Fruit fly (Drosophila melanogaster) whole organism, embryonic: ENCODE measurements around the gene tbrd-1.

ENCODE experiments used
- Atf3 ChIP-seq: fragments of 200-800 bp; sonication (Bioruptor generic); optimal IDR thresholded peaks from 3 replicates; lab custom pipeline; 2016; ENCODE audit warnings: missing biosample characterization, missing genetic modification characterization
- Awh ChIP-seq: fragments of 200-800 bp; sonication (Bioruptor generic); IDR thresholded peaks from 2 replicates; pipeline ENCODE4, ENCODE4 v1.3.6; 2022; ENCODE audit warnings: missing biosample characterization, missing genetic modification characterization
- Blimp-1 ChIP-seq: fragments of 200-800 bp; sonication (Bioruptor generic); optimal IDR thresholded peaks from 3 replicates; lab custom pipeline; 2018; ENCODE audit warnings: missing biosample characterization, missing genetic modification characterization, mild to moderate bottlenecking, moderate library complexity, missing genetic modification reagents
- CG10267 ChIP-seq: fragments of 200-800 bp; sonication (Bioruptor generic); optimal IDR thresholded peaks from 2 replicates; lab custom pipeline; 2018; ENCODE audit warnings: missing biosample characterization, mild to moderate bottlenecking, missing genetic modification characterization, moderate library complexity
- CG12769 ChIP-seq: fragments of 200-800 bp; sonication (Bioruptor generic); optimal IDR thresholded peaks from 2 replicates; lab custom pipeline; 2019; ENCODE audit warnings: missing biosample characterization, mild to moderate bottlenecking, missing genetic modification characterization, moderate library complexity
- CG13123 ChIP-seq: fragments of 200-800 bp; sonication (Bioruptor generic); optimal IDR thresholded peaks from 2 replicates; lab custom pipeline; 2016; ENCODE audit warnings: missing biosample characterization, missing genetic modification characterization
- CG13296 ChIP-seq: fragments of 200-800 bp; sonication (Bioruptor generic); optimal IDR thresholded peaks from 3 replicates; lab custom pipeline; 2018; ENCODE audit warnings: missing biosample characterization, mild to moderate bottlenecking, missing genetic modification characterization
- CG13424 ChIP-seq: fragments of 200-800 bp; sonication (Bioruptor generic); optimal IDR thresholded peaks from 2 replicates; lab custom pipeline; 2019; ENCODE audit warnings: missing biosample characterization, mild to moderate bottlenecking, missing genetic modification characterization, moderate library complexity
- CG15514 ChIP-seq: fragments of 200-800 bp; sonication (Bioruptor generic); optimal IDR thresholded peaks from 3 replicates; lab custom pipeline; 2017; ENCODE audit warnings: missing biosample characterization, missing genetic modification characterization, mild to moderate bottlenecking, moderate library complexity, missing genetic modification reagents
- CG17328 ChIP-seq: fragments of 200-800 bp; sonication (Bioruptor generic); IDR thresholded peaks from 2 replicates; pipeline ENCODE4 v1.3.6; 2022; ENCODE audit warnings: missing biosample characterization, missing genetic modification characterization
- CG1832 ChIP-seq: fragments of 200-800 bp; sonication (Bioruptor generic); optimal IDR thresholded peaks from 2 replicates; lab custom pipeline; 2017; ENCODE audit warnings: missing biosample characterization, mild to moderate bottlenecking, missing genetic modification characterization, inconsistent platforms
- CG2875 ChIP-seq: fragments of 200-800 bp; sonication (Bioruptor generic); optimal IDR thresholded peaks from 2 replicates; lab custom pipeline; 2017; ENCODE audit warnings: missing biosample characterization, mild to moderate bottlenecking, missing genetic modification characterization, missing genetic modification reagents
- CG30431 ChIP-seq: fragments of 200-800 bp; sonication (Bioruptor generic); optimal IDR thresholded peaks from 2 replicates; lab custom pipeline; 2017; ENCODE audit warnings: missing biosample characterization, missing genetic modification characterization
- CG31388 ChIP-seq: fragments of 200-800 bp; sonication (Bioruptor generic); optimal IDR thresholded peaks from 2 replicates; lab custom pipeline; 2016; ENCODE audit warnings: missing biosample characterization, missing genetic modification characterization
- CG4730 ChIP-seq: fragments of 200-800 bp; sonication (Bioruptor generic); IDR thresholded peaks from 2 replicates; pipeline ENCODE4 v1.3.6; 2022; ENCODE audit warnings: missing biosample characterization, missing genetic modification characterization
- CG6654 ChIP-seq: fragments of 200-800 bp; sonication (Bioruptor generic); optimal IDR thresholded peaks from 2 replicates; lab custom pipeline; 2017; ENCODE audit warnings: missing biosample characterization, mild to moderate bottlenecking, missing genetic modification characterization
- CG7556 ChIP-seq: fragments of 200-800 bp; sonication (Bioruptor generic); optimal IDR thresholded peaks from 2 replicates; lab custom pipeline; 2017; ENCODE audit warnings: missing biosample characterization, mild to moderate bottlenecking, missing genetic modification characterization
- CG7839 ChIP-seq: fragments of 200-800 bp; sonication (Bioruptor generic); optimal IDR thresholded peaks from 3 replicates; lab custom pipeline; 2018; ENCODE audit warnings: missing biosample characterization, mild to moderate bottlenecking, missing genetic modification characterization, moderate library complexity
- CG8765 ChIP-seq: fragments of 200-800 bp; sonication (Bioruptor generic); IDR thresholded peaks from 2 replicates; pipeline ENCODE4 v1.3.6; 2022; ENCODE audit warnings: missing biosample characterization, missing genetic modification characterization
- Dfd ChIP-seq, 2 experiments: fragments of >200 bp; optimal IDR thresholded peaks; 2 replicates each; lab custom pipeline; 2017; ENCODE audit warnings: missing biosample characterization in 2 of 2, missing genetic modification characterization in 2 of 2
- Fer3 ChIP-seq: fragments of 200-800 bp; sonication (Bioruptor generic); optimal IDR thresholded peaks from 2 replicates; lab custom pipeline; 2018; ENCODE audit warnings: missing biosample characterization, mild to moderate bottlenecking, missing genetic modification characterization, moderate library complexity
- HLH54F ChIP-seq: fragments of 200-800 bp; sonication (Bioruptor generic); optimal IDR thresholded peaks from 3 replicates; lab custom pipeline; 2016; ENCODE audit warnings: missing biosample characterization, missing genetic modification characterization
- Hey ChIP-seq: fragments of 200-800 bp; sonication (Bioruptor generic); optimal IDR thresholded peaks from 3 replicates; lab custom pipeline; 2018; ENCODE audit warnings: missing biosample characterization, mild to moderate bottlenecking, missing genetic modification characterization
- Hr3 ChIP-seq: fragments of 200-800 bp; sonication (Bioruptor generic); optimal IDR thresholded peaks from 3 replicates; lab custom pipeline; 2016; ENCODE audit warnings: missing biosample characterization, missing genetic modification characterization
- Jarid2 ChIP-seq: fragments of 200-800 bp; sonication (Bioruptor generic); optimal IDR thresholded peaks from 3 replicates; lab custom pipeline; 2017; ENCODE audit warnings: mild to moderate bottlenecking, missing biosample characterization, missing genetic modification reagents, missing genetic modification characterization
- MESR4 ChIP-seq: fragments of 200-800 bp; sonication (Bioruptor generic); optimal IDR thresholded peaks from 2 replicates; lab custom pipeline; 2018; ENCODE audit warnings: missing biosample characterization, mild to moderate bottlenecking, missing genetic modification characterization, moderate library complexity
- Oli ChIP-seq: fragments of 200-800 bp; sonication (Bioruptor generic); optimal IDR thresholded peaks from 2 replicates; lab custom pipeline; 2018; ENCODE audit warnings: missing biosample characterization, mild to moderate bottlenecking, missing genetic modification characterization, moderate library complexity
- Vsx1 ChIP-seq: fragments of 200-800 bp; sonication (Bioruptor generic); optimal IDR thresholded peaks from 2 replicates; lab custom pipeline; 2017; ENCODE audit warnings: missing biosample characterization, mild to moderate bottlenecking, missing genetic modification characterization, missing genetic modification reagents
- Xbp1 ChIP-seq: fragments of 200-800 bp; sonication (Bioruptor generic); optimal IDR thresholded peaks from 3 replicates; lab custom pipeline; 2016; ENCODE audit warnings: missing biosample characterization, mild to moderate bottlenecking, missing genetic modification characterization
- ac ChIP-seq: fragments of 200-800 bp; sonication (Bioruptor generic); optimal IDR thresholded peaks from 3 replicates; lab custom pipeline; 2017; ENCODE audit warnings: missing biosample characterization, mild to moderate bottlenecking, missing genetic modification characterization
- al ChIP-seq: fragments of 200-800 bp; sonication (Bioruptor generic); IDR thresholded peaks from 2 replicates; pipeline ENCODE4 v1.3.6; 2022; ENCODE audit warnings: missing biosample characterization, missing genetic modification characterization
- caup ChIP-seq: fragments of 200-800 bp; sonication (Bioruptor generic); optimal IDR thresholded peaks from 3 replicates; lab custom pipeline; 2017; ENCODE audit warnings: missing biosample characterization, mild to moderate bottlenecking, missing genetic modification characterization, moderate library complexity; ENCODE audit not compliant: severe bottlenecking
- dmrt99B ChIP-seq: fragments of 200-800 bp; sonication (Bioruptor generic); optimal IDR thresholded peaks from 2 replicates; lab custom pipeline; 2018; ENCODE audit warnings: missing biosample characterization, mild to moderate bottlenecking, missing genetic modification characterization, moderate library complexity
- ems ChIP-seq: fragments of 200-800 bp; sonication (Bioruptor generic); optimal IDR thresholded peaks from 3 replicates; lab custom pipeline; 2016; ENCODE audit warnings: missing biosample characterization, missing genetic modification characterization
- en ChIP-seq: fragments of 200-800 bp; sonication (Bioruptor generic); optimal IDR thresholded peaks from 2 replicates; lab custom pipeline; 2016; ENCODE audit warnings: missing biosample characterization, missing genetic modification characterization
- fd3F ChIP-seq: fragments of 200-800 bp; sonication (Bioruptor generic); optimal IDR thresholded peaks from 2 replicates; lab custom pipeline; 2018; ENCODE audit warnings: missing biosample characterization, mild to moderate bottlenecking, missing genetic modification characterization, moderate library complexity
- her ChIP-seq: fragments of 200-800 bp; sonication (Bioruptor generic); optimal IDR thresholded peaks from 2 replicates; lab custom pipeline; 2016; ENCODE audit warnings: missing biosample characterization, missing genetic modification characterization
- jumu ChIP-seq: fragments of 200-800 bp; sonication (Bioruptor generic); optimal IDR thresholded peaks from 3 replicates; lab custom pipeline; 2016; ENCODE audit warnings: missing biosample characterization, missing genetic modification characterization
- knrl ChIP-seq: fragments of 200-800 bp; sonication (Bioruptor generic); IDR thresholded peaks from 3 replicates; pipeline ENCODE4 v1.3.6; 2022; ENCODE audit warnings: missing biosample characterization, missing genetic modification characterization; ENCODE audit not compliant: partially characterized antibody
- lbe ChIP-seq: fragments of 200-800 bp; sonication (Bioruptor generic); optimal IDR thresholded peaks from 2 replicates; lab custom pipeline; 2016; ENCODE audit warnings: missing biosample characterization, mild to moderate bottlenecking, missing genetic modification characterization
- nerfin-1 ChIP-seq: fragments of 200-800 bp; sonication (Bioruptor generic); optimal IDR thresholded peaks from 3 replicates; lab custom pipeline; 2019; ENCODE audit warnings: missing biosample characterization, mild to moderate bottlenecking, missing genetic modification characterization, moderate library complexity
- org-1 ChIP-seq: fragments of 200-800 bp; sonication (Bioruptor generic); optimal IDR thresholded peaks from 2 replicates; lab custom pipeline; 2017; ENCODE audit warnings: missing biosample characterization, missing genetic modification characterization
- sc ChIP-seq, 3 experiments: fragments of >200 bp in 2 of 3; fragments of 200-800 bp in 1 of 3; sonication (Bioruptor generic) in 1 of 3; optimal IDR thresholded peaks; 2 replicates in 2 of 3; 3 replicates in 1 of 3; lab custom pipeline; 2017; ENCODE audit warnings: mild to moderate bottlenecking in 1 of 3, missing biosample characterization in 1 of 3, missing genetic modification characterization in 1 of 3, missing genetic modification reagents in 1 of 3
- sens ChIP-seq: fragments of 200-800 bp; sonication (Bioruptor generic); peaks from one replicate; lab custom pipeline; 2016; ENCODE audit warnings: missing biosample characterization, missing genetic modification characterization
- sim ChIP-seq: fragments of 200-800 bp; sonication (Bioruptor generic); IDR thresholded peaks from 2 replicates; pipeline ENCODE4 v1.3.6; 2022; ENCODE audit warnings: missing biosample characterization, missing genetic modification characterization
- slou ChIP-seq: fragments of 200-800 bp; sonication (Bioruptor generic); optimal IDR thresholded peaks from 3 replicates; lab custom pipeline; 2016; ENCODE audit warnings: missing biosample characterization, missing genetic modification characterization
- tx ChIP-seq: fragments of 200-800 bp; sonication (Bioruptor generic); optimal IDR thresholded peaks from 2 replicates; lab custom pipeline; 2016; ENCODE audit warnings: missing biosample characterization, missing genetic modification characterization
- z ChIP-seq: fragments of 200-800 bp; sonication (Bioruptor generic); IDR thresholded peaks from 3 replicates; pipeline ENCODE4 v1.3.6; 2022; ENCODE audit warnings: missing biosample characterization, missing genetic modification characterization

The tbrd-1 gene

DNA sequence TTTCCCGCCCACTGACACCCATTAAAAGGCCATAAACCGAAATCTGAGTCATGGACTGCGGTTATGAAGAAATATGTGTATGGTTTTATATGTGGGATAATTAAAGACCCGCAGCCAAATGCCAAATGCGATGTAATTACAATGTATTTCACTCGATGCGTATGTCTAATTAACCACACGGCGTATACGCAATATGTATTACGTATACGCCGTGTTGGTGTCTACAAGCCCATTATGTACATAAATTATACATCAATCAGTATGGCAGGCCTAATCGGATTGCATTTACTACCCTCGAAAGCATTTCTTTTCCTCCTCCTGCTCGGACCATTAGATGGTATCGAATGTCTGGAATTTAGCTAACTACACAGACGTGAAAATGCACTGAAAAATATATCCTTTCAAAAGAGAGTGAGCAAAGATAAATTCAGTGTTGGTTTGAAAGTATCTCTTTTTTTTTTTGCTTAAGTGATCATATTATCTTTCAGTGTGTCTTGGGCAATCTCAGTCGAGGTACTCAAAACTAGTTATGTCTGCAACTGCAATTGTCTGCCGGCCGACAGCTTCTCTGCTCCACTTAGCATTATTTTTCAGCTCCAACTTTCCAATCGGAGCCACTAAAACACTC, 17.0 kb upstream of the tbrd-1 start (continued):
- no peak for TF ChIP-seq fd3F (GFP tag; lab: Kevin White, UChicago)
- TF ChIP-seq slou (GFP tag; lab: Kevin White, UChicago) = no peak
- TF ChIP-seq Dfd (GFP tag; optimal IDR thresholded peaks at IDR 0.05; lab: Kevin White, UChicago) = no peak
- no peak for TF ChIP-seq Xbp1
- TF ChIP-seq CG10267 (tag; lab: Kevin White, UChicago) = no peak
- TF ChIP-seq CG2875 = no peak

dm6 chr3R:23909347-23909862, 16.0 kb upstream of the tbrd-1 start:
- TF ChIP-seq CG13424 (tag; lab: Kevin White, UChicago) = peak; percentile 57
- no peak for TF ChIP-seq knrl
- peak; percentile 31 for TF ChIP-seq Oli (tag; lab: Kevin White, UChicago)
- TF ChIP-seq CG1832 (GFP tag; lab: Kevin White, UChicago) = no peak
- TF ChIP-seq CG6654 (GFP tag; lab: Kevin White, UChicago) = no peak
- no peak for TF ChIP-seq MESR4 (GFP tag; lab: Kevin White, UChicago)
- TF ChIP-seq Awh (GFP tag; lab: Robert Waterston, UW) = peak; percentile 49; the same call in 1 of the 2 replicates
- no peak for TF ChIP-seq ems (GFP tag; lab: Kevin White, UChicago)
- TF ChIP-seq sim (GFP tag; lab: Robert Waterston, UW) = no peak
- peak; percentile 3 for TF ChIP-seq Jarid2 (GFP tag; lab: Kevin White, UChicago)
- TF ChIP-seq HLH54F = no peak
- no peak for TF ChIP-seq CG7839 (tag; lab: Kevin White, UChicago)
- TF ChIP-seq CG15514 (GFP tag; lab: Kevin White, UChicago) = peak; percentile 61
- TF ChIP-seq sc (optimal IDR thresholded peaks at IDR 0.05; lab: Kevin White, UChicago) = no peak
- TF ChIP-seq sc (GFP tag; optimal IDR thresholded peaks at IDR 0.05; lab: Kevin White, UChicago) = no peak
- peak; percentile 33 for TF ChIP-seq Fer3 (tag; lab: Kevin White, UChicago)
- peak; percentile 47 for TF ChIP-seq Blimp-1 (GFP tag; lab: Kevin White, UChicago)
- peak; percentile 83 for TF ChIP-seq CG13296
- no peak for TF ChIP-seq en (GFP tag; lab: Kevin White, UChicago)
- TF ChIP-seq CG30431 (GFP tag; lab: Kevin White, UChicago) = no peak
- TF ChIP-seq dmrt99B (tag; lab: Kevin White, UChicago) = peak; percentile 56
- TF ChIP-seq CG13123 (GFP tag; lab: Kevin White, UChicago) = no peak
- no peak for TF ChIP-seq Hey (tag; lab: Kevin White, UChicago)
- no peak for TF ChIP-seq jumu (GFP tag; lab: Kevin White, UChicago)
- TF ChIP-seq Atf3 (GFP tag; lab: Kevin White, UChicago) = no peak
- no peak for TF ChIP-seq org-1 (GFP tag; lab: Kevin White, UChicago)
- TF ChIP-seq al (GFP tag; lab: Robert Waterston, UW) = no peak
- TF ChIP-seq Hr3 (GFP tag; lab: Kevin White, UChicago) = no peak
- peak; percentile 58 for TF ChIP-seq Vsx1 (GFP tag; lab: Kevin White, UChicago)
- TF ChIP-seq caup = peak; percentile 19
- no peak for TF ChIP-seq ac (GFP tag; lab: Kevin White, UChicago)
- TF ChIP-seq lbe (GFP tag; lab: Kevin White, UChicago) = no peak
- 0 out of 2 replicates have a peak, but pooled peaks have one; percentile 25 for TF ChIP-seq CG17328
- peak; percentile 83 for TF ChIP-seq sens (GFP tag; lab: Kevin White, UChicago)
- TF ChIP-seq CG31388 (GFP tag; lab: Kevin White, UChicago) = no peak
- no peak for TF ChIP-seq CG4730 (GFP tag; lab: Robert Waterston, UW)
- no peak for TF ChIP-seq her
- no peak for TF ChIP-seq tx (GFP tag; lab: Kevin White, UChicago)
- TF ChIP-seq CG8765 (GFP tag; lab: Robert Waterston, UW) = no peak
- peak; percentile 58 for TF ChIP-seq CG12769 (tag; lab: Kevin White, UChicago)
- peak; percentile 50 for TF ChIP-seq CG7556 (GFP tag; lab: Kevin White, UChicago)
- TF ChIP-seq z (GFP tag; lab: Robert Waterston, UW) = no peak
- TF ChIP-seq nerfin-1 = no peak
